Fruit fly (Drosophila melanogaster) whole organism, embryonic: ENCODE data around the gene CG32651.

Experiments used
- Blimp-1 ChIP-seq: fragments of 200-800 bp; sonication (Bioruptor generic); optimal IDR thresholded peaks from 3 replicates; lab custom pipeline; 2018; ENCODE audit warnings: missing biosample characterization, missing genetic modification characterization, mild to moderate bottlenecking, moderate library complexity, missing genetic modification reagents
- CG10979 ChIP-seq: fragments of 200-800 bp; sonication (Bioruptor generic); optimal IDR thresholded peaks from 2 replicates; lab custom pipeline; 2018; ENCODE audit warnings: missing biosample characterization, mild to moderate bottlenecking, missing genetic modification characterization, moderate library complexity
- CG11695 ChIP-seq: fragments of 200-800 bp; sonication (Bioruptor generic); IDR thresholded peaks from 3 replicates; pipeline ENCODE4 v1.3.6; 2022; ENCODE audit warnings: missing biosample characterization, missing genetic modification characterization
- CG13296 ChIP-seq: fragments of 200-800 bp; sonication (Bioruptor generic); optimal IDR thresholded peaks from 3 replicates; lab custom pipeline; 2018; ENCODE audit warnings: missing biosample characterization, mild to moderate bottlenecking, missing genetic modification characterization
- CG13424 ChIP-seq: fragments of 200-800 bp; sonication (Bioruptor generic); optimal IDR thresholded peaks from 2 replicates; lab custom pipeline; 2019; ENCODE audit warnings: missing biosample characterization, mild to moderate bottlenecking, missing genetic modification characterization, moderate library complexity
- CG14014 ChIP-seq: fragments of 200-800 bp; sonication (Bioruptor generic); IDR thresholded peaks from 2 replicates; pipeline ENCODE4 v1.3.6; 2022; ENCODE audit warnings: missing biosample characterization, missing genetic modification characterization
- CG15479 ChIP-seq: fragments of 200-800 bp; sonication (Bioruptor generic); optimal IDR thresholded peaks from 3 replicates; lab custom pipeline; 2019; ENCODE audit warnings: missing biosample characterization, mild to moderate bottlenecking, missing genetic modification characterization, moderate library complexity
- CG15601 ChIP-seq: fragments of 200-800 bp; sonication (Bioruptor generic); optimal IDR thresholded peaks from 3 replicates; lab custom pipeline; 2019; ENCODE audit warnings: missing biosample characterization, mild to moderate bottlenecking, missing genetic modification characterization, moderate library complexity
- CG1603 ChIP-seq: fragments of 200-800 bp; sonication (Bioruptor generic); optimal IDR thresholded peaks from 2 replicates; lab custom pipeline; 2019; ENCODE audit warnings: missing biosample characterization, mild to moderate bottlenecking, missing genetic modification characterization, moderate library complexity
- CG17328 ChIP-seq: fragments of 200-800 bp; sonication (Bioruptor generic); IDR thresholded peaks from 2 replicates; pipeline ENCODE4 v1.3.6; 2022; ENCODE audit warnings: missing biosample characterization, missing genetic modification characterization
- CG17359 ChIP-seq: fragments of 200-800 bp; sonication (Bioruptor generic); optimal IDR thresholded peaks from 3 replicates; lab custom pipeline; 2018; ENCODE audit warnings: missing biosample characterization, mild to moderate bottlenecking, missing genetic modification characterization, moderate library complexity
- CG17385 ChIP-seq: fragments of 200-800 bp; sonication (Bioruptor generic); optimal IDR thresholded peaks from 3 replicates; lab custom pipeline; 2018; ENCODE audit warnings: missing biosample characterization, mild to moderate bottlenecking, missing genetic modification characterization
- CG18262 ChIP-seq: fragments of 200-800 bp; optimal IDR thresholded peaks from 3 replicates; lab custom pipeline; 2019; ENCODE audit warnings: missing biosample characterization, mild to moderate bottlenecking, missing genetic modification characterization, moderate library complexity
- CG2678 ChIP-seq: fragments of 200-800 bp; sonication (Bioruptor generic); optimal IDR thresholded peaks from 3 replicates; lab custom pipeline; 2019; ENCODE audit warnings: missing biosample characterization, mild to moderate bottlenecking, missing genetic modification characterization, moderate library complexity
- CG2712 ChIP-seq: fragments of 200-800 bp; optimal IDR thresholded peaks from 3 replicates; lab custom pipeline; 2019; ENCODE audit warnings: missing biosample characterization, mild to moderate bottlenecking, missing genetic modification characterization, moderate library complexity
- CG32772 ChIP-seq: fragments of 200-800 bp; sonication (Bioruptor generic); IDR thresholded peaks from 2 replicates; pipeline ENCODE4 v1.3.6; 2022; ENCODE audit warnings: missing biosample characterization, missing genetic modification characterization
- CG7839 ChIP-seq: fragments of 200-800 bp; sonication (Bioruptor generic); optimal IDR thresholded peaks from 3 replicates; lab custom pipeline; 2018; ENCODE audit warnings: missing biosample characterization, mild to moderate bottlenecking, missing genetic modification characterization, moderate library complexity
- CG7987 ChIP-seq: fragments of 200-800 bp; sonication (Bioruptor generic); optimal IDR thresholded peaks from 2 replicates; lab custom pipeline; 2018; ENCODE audit warnings: missing biosample characterization, mild to moderate bottlenecking, missing genetic modification characterization, moderate library complexity
- CoRest ChIP-seq: fragments of 200-800 bp; sonication (Bioruptor generic); optimal IDR thresholded peaks from 3 replicates; lab custom pipeline; 2018; ENCODE audit warnings: missing biosample characterization, mild to moderate bottlenecking, missing genetic modification characterization, moderate library complexity
- GATAe ChIP-seq: fragments of 200-800 bp; sonication (Bioruptor generic); conservative IDR thresholded peaks from 2 replicates; pipeline ENCODE4 v1.3.6; 2022; ENCODE audit warnings: missing biosample characterization, missing genetic modification characterization
- H2.0 ChIP-seq: fragments of 200-800 bp; sonication (Bioruptor generic); IDR thresholded peaks from 2 replicates; pipeline ENCODE4 v1.3.6; 2022; ENCODE audit warnings: missing biosample characterization, missing genetic modification characterization
- MTF-1 ChIP-seq: fragments of 200-800 bp; sonication (Bioruptor generic); optimal IDR thresholded peaks from 2 replicates; lab custom pipeline; 2018; ENCODE audit warnings: missing biosample characterization, mild to moderate bottlenecking, missing genetic modification characterization, borderline replicate concordance
- Med ChIP-seq: fragments of 200-800 bp; sonication (Bioruptor generic); peaks from one replicate; lab custom pipeline; 2016; ENCODE audit warnings: missing biosample characterization, missing genetic modification characterization, mild to moderate bottlenecking, inconsistent platforms, moderate library complexity
- Oli ChIP-seq: fragments of 200-800 bp; sonication (Bioruptor generic); optimal IDR thresholded peaks from 2 replicates; lab custom pipeline; 2018; ENCODE audit warnings: missing biosample characterization, mild to moderate bottlenecking, missing genetic modification characterization, moderate library complexity
- Pdp1 ChIP-seq, 2 experiments: fragments of 200-800 bp; sonication (Bioruptor generic); optimal IDR thresholded peaks; 3 replicates each; lab custom pipeline; 2016; ENCODE audit warnings: missing biosample characterization in 2 of 2, missing genetic modification characterization in 2 of 2, mild to moderate bottlenecking in 1 of 2, moderate library complexity in 1 of 2
- Sox102F ChIP-seq: fragments of 200-800 bp; sonication (Bioruptor generic); optimal IDR thresholded peaks from 2 replicates; lab custom pipeline; 2018; ENCODE audit warnings: missing biosample characterization, mild to moderate bottlenecking, missing genetic modification characterization, moderate library complexity
- Trl ChIP-seq, 3 experiments: fragments of >200 bp in 2 of 3; fragments of 200-800 bp in 1 of 3; sonication (Bioruptor generic) in 1 of 3; optimal IDR thresholded peaks; 2 replicates in 1 of 3; 3 replicates in 2 of 3; lab custom pipeline; 2016 to 2017; ENCODE audit warnings: missing biosample characterization in 1 of 3, missing genetic modification characterization in 1 of 3
- Xbp1 ChIP-seq: fragments of 200-800 bp; sonication (Bioruptor generic); optimal IDR thresholded peaks from 3 replicates; lab custom pipeline; 2016; ENCODE audit warnings: missing biosample characterization, mild to moderate bottlenecking, missing genetic modification characterization
- Xrp1 ChIP-seq: fragments of 200-800 bp; sonication (Bioruptor generic); IDR thresholded peaks from 2 replicates; pipeline ENCODE4 v1.3.6; 2022; ENCODE audit warnings: missing biosample characterization, missing genetic modification characterization
- az2 ChIP-seq: fragments of 200-800 bp; sonication (Bioruptor generic); optimal IDR thresholded peaks from 3 replicates; lab custom pipeline; 2016; ENCODE audit warnings: missing biosample characterization, missing genetic modification characterization
- bcd ChIP-seq: fragments of 200-800 bp; sonication (Bioruptor generic); optimal IDR thresholded peaks from 2 replicates; lab custom pipeline; 2017; ENCODE audit warnings: missing biosample characterization, mild to moderate bottlenecking, missing genetic modification characterization
- bsh ChIP-seq, 2 experiments: fragments of 200-800 bp; sonication (Bioruptor generic); optimal IDR thresholded peaks; 2 replicates each; lab custom pipeline; 2017 to 2018; ENCODE audit warnings: mild to moderate bottlenecking in 2 of 2, missing biosample characterization in 2 of 2, missing genetic modification characterization in 2 of 2, moderate library complexity in 1 of 2
- ci ChIP-seq: fragments of 200-800 bp; sonication (Bioruptor generic); IDR thresholded peaks from 3 replicates; pipeline ENCODE4 v1.3.6; 2022; ENCODE audit warnings: missing biosample characterization, missing genetic modification characterization
- dmrt99B ChIP-seq: fragments of 200-800 bp; sonication (Bioruptor generic); optimal IDR thresholded peaks from 2 replicates; lab custom pipeline; 2018; ENCODE audit warnings: missing biosample characterization, mild to moderate bottlenecking, missing genetic modification characterization, moderate library complexity
- dysf ChIP-seq: fragments of 200-800 bp; sonication (Bioruptor generic); IDR thresholded peaks from 3 replicates; pipeline ENCODE4 v1.3.6; 2022; ENCODE audit warnings: missing biosample characterization, missing genetic modification characterization
- gem ChIP-seq: fragments of 200-800 bp; sonication (Bioruptor generic); optimal IDR thresholded peaks from 2 replicates; lab custom pipeline; 2019; ENCODE audit warnings: missing biosample characterization, mild to moderate bottlenecking, missing genetic modification characterization, moderate library complexity
- gsb-n ChIP-seq: fragments of 200-800 bp; sonication (Bioruptor generic); optimal IDR thresholded peaks from 3 replicates; lab custom pipeline; 2018; ENCODE audit warnings: missing biosample characterization, mild to moderate bottlenecking, missing genetic modification characterization
- lov ChIP-seq, 2 experiments: fragments of 200-800 bp in 1 of 2; fragments of >200 bp in 1 of 2; sonication (Bioruptor generic) in 1 of 2; IDR thresholded peaks in 1 of 2; optimal IDR thresholded peaks in 1 of 2; 2 replicates in 1 of 2; 3 replicates in 1 of 2; pipeline versions ENCODE4 v1.3.6 to Lab custom; 2017 to 2022; ENCODE audit warnings: missing biosample characterization in 1 of 2, missing genetic modification characterization in 1 of 2
- luna ChIP-seq: fragments of 200-800 bp; sonication (Bioruptor generic); optimal IDR thresholded peaks from 2 replicates; lab custom pipeline; 2016; ENCODE audit warnings: missing biosample characterization, missing genetic modification characterization
- pan ChIP-seq, 4 experiments: fragments of >200 bp in 3 of 4; fragments of 200-800 bp in 1 of 4; sonication (Bioruptor generic) in 1 of 4; optimal IDR thresholded peaks in 3 of 4; IDR thresholded peaks in 1 of 4; 2 replicates each; pipeline versions ENCODE4 v1.3.6 to Lab custom; 2017 to 2022; ENCODE audit warnings: missing biosample characterization in 2 of 4, missing genetic modification characterization in 2 of 4, mixed read lengths in 1 of 4
- phol ChIP-seq: fragments of 200-800 bp; sonication (Bioruptor generic); optimal IDR thresholded peaks from 3 replicates; lab custom pipeline; 2018; ENCODE audit warnings: missing biosample characterization, mild to moderate bottlenecking, missing genetic modification characterization, moderate library complexity
- sens ChIP-seq: fragments of 200-800 bp; sonication (Bioruptor generic); peaks from one replicate; lab custom pipeline; 2016; ENCODE audit warnings: missing biosample characterization, missing genetic modification characterization
- shn ChIP-seq: fragments of 200-800 bp; sonication (Bioruptor generic); optimal IDR thresholded peaks from 3 replicates; lab custom pipeline; 2016; ENCODE audit warnings: missing biosample characterization, missing genetic modification characterization
- unpg ChIP-seq: fragments of 200-800 bp; sonication (Bioruptor generic); optimal IDR thresholded peaks from 3 replicates; lab custom pipeline; 2018; ENCODE audit warnings: missing biosample characterization, mild to moderate bottlenecking, missing genetic modification characterization, moderate library complexity
- vvl ChIP-seq: fragments of 200-800 bp; sonication (Bioruptor generic); IDR thresholded peaks from 2 replicates; pipeline ENCODE4 v1.3.6; 2022; ENCODE audit warnings: missing biosample characterization, missing genetic modification characterization

The CG32651 gene

DNA sequence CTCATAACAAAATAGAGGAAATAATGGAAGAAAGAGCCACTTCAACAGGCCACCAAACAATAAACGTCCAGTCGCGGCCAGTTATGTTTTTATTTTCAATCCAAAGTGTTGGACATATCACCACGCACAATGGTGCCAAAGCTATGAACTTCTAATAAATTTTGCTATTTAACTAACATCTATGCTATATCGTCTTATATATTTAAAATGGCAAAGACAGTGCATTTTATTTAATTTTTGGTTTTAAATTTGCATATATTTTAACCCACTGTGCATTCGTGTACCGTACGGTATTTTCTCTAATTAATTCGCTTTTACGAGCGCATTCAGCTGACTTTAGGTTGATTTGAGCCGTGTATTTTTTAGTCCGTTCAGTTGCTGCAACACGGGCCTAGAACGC lies 46.1 kb upstream of the CG32651 start, which contains the start of gene CG15927 (continued):
- TF ChIP-seq CG13424 (tag; lab: Kevin White, UChicago) (peak; percentile 46), MTF-1 (GFP tag; lab: Kevin White, UChicago) (no peak), CG15479 (GFP tag; lab: Kevin White, UChicago) (no peak), bcd (GFP tag; lab: Kevin White, UChicago) (no peak)

DNA sequence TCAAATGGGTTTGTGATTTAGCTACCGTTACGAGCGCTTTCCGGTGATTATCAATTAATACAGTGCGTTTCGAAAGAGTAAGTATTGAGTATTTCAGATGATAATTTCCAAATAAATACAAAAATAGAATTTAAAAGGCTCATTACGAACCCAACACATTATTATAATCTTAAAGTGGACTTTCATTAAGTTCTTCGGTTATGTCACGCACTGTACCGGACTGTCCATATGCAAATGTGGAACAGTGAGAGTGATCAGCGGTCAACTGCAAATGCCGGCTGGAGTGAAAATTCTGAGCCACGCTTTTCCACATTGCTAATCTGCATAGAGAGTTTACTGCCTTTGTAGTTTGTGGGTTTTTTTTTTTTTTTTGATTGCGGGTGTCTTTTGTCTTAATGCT lies 45.4 kb upstream of the CG32651 start:
- TF ChIP-seq dysf (GFP tag; lab: Robert Waterston, UW) (0 out of 3 replicates have a peak, but pooled peaks have one; percentile 17), CG2712 (peak; percentile 18), CG2678 (tag; lab: Kevin White, UChicago) (peak; percentile 44), dmrt99B (tag; lab: Kevin White, UChicago) (peak; percentile 37), CoRest (tag; lab: Kevin White, UChicago) (peak; percentile 9), CG32772 (GFP tag; lab: Robert Waterston, UW) (no peak), lov (optimal IDR thresholded peaks at IDR 0.05; lab: Kevin White, UChicago) (no peak), lov (GFP tag; IDR thresholded peaks at IDR 0.05; lab: Robert Waterston, UW) (no peak), H2.0 (GFP tag; lab: Robert Waterston, UW) (no peak), shn (no peak), bsh (GFP tag; optimal IDR thresholded peaks at IDR 0.05; lab: Kevin White, UChicago) (peak in 1 of 2 experiments; percentile 48), CG17385 (no peak), CG18262 (peak; percentile 3), Med (GFP tag; lab: Kevin White, UChicago) (peak; percentile 84), pan (optimal IDR thresholded peaks at IDR 0.05; lab: Kevin White, UChicago) (no peak), pan (GFP tag; optimal IDR thresholded peaks at IDR 0.05 in 1 of 2, IDR thresholded peaks at IDR 0.05 in 1 of 2) (peak in 1 of 2 experiments; percentile 24), CG13296 (GFP tag; lab: Kevin White, UChicago) (no peak), Oli (peak; percentile 18), gem (tag; lab: Kevin White, UChicago) (peak; percentile 32), az2 (GFP tag; lab: Kevin White, UChicago) (peak; percentile 8), CG1603 (peak; percentile 28), sens (GFP tag; lab: Kevin White, UChicago) (peak; percentile 77), luna (GFP tag; lab: Kevin White, UChicago) (no peak), vvl (GFP tag; lab: Robert Waterston, UW) (0 out of 2 replicates have a peak, but pooled peaks have one; percentile 29), Sox102F (GFP tag; lab: Kevin White, UChicago) (peak; percentile 21), Blimp-1 (GFP tag; lab: Kevin White, UChicago) (peak; percentile 86), Xbp1 (no peak), CG10979 (peak; percentile 32), Pdp1 (GFP tag; optimal IDR thresholded peaks at IDR 0.05; lab: Kevin White, UChicago) (peak in 1 of 2 experiments; percentile 24), CG15601 (tag; lab: Kevin White, UChicago) (peak; percentile 15), Trl (optimal IDR thresholded peaks at IDR 0.05; lab: Kevin White, UChicago) (no peak), Trl (GFP tag; optimal IDR thresholded peaks at IDR 0.05; lab: Kevin White, UChicago) (no peak), phol (tag; lab: Kevin White, UChicago) (peak; percentile 14), ci (GFP tag; lab: Robert Waterston, UW) (0 out of 3 replicates have a peak, but pooled peaks have one; percentile 35), GATAe (GFP tag; lab: Robert Waterston, UW) (no peak), CG11695 (GFP tag; lab: Robert Waterston, UW) (0 out of 3 replicates have a peak, but pooled peaks have one; percentile 46), CG17359 (tag; lab: Kevin White, UChicago) (no peak), gsb-n (peak; percentile 11), CG14014 (0 out of 2 replicates have a peak, but pooled peaks have one; percentile 17), CG7987 (GFP tag; lab: Kevin White, UChicago) (no peak), Xrp1 (peak; percentile 23; the same call in 1 of the 2 replicates), CG7839 (tag; lab: Kevin White, UChicago) (peak; percentile 43), CG17328 (GFP tag; lab: Robert Waterston, UW) (peak; percentile 35; the same call in 1 of the 2 replicates), unpg (peak; percentile 29)
